Fruit fly (Drosophila melanogaster) whole organism, wandering third instar larva: ENCODE data around the gene Irc.

Experiments
- Abd-B ChIP-seq: fragments of >200 bp; optimal IDR thresholded peaks from 2 replicates; lab custom pipeline; 2017; ENCODE audit warnings: missing biosample characterization, missing genetic modification characterization
- CG9705 ChIP-seq: fragments of 200-800 bp; sonication (Bioruptor generic); optimal IDR thresholded peaks from 2 replicates; lab custom pipeline; 2018; ENCODE audit warnings: missing biosample characterization, mild to moderate bottlenecking, missing genetic modification characterization
- CrebA ChIP-seq: fragments of 200-800 bp; sonication (Bioruptor generic); optimal IDR thresholded peaks from 2 replicates; lab custom pipeline; 2016; ENCODE audit warnings: missing biosample characterization, mild to moderate bottlenecking, missing genetic modification characterization, borderline replicate concordance
- Dfd ChIP-seq: fragments of >200 bp; optimal IDR thresholded peaks from 2 replicates; lab custom pipeline; 2017; ENCODE audit warnings: missing biosample characterization, missing genetic modification characterization
- Dif ChIP-seq: fragments of 200-275, 200-300 bp; sonication (Bioruptor generic); optimal IDR thresholded peaks from 2 replicates; lab custom pipeline; 2018; ENCODE audit warnings: missing biosample characterization, missing genetic modification characterization; ENCODE audit not compliant: partially characterized antibody
- GATAd ChIP-seq: sonication (Bioruptor generic); optimal IDR thresholded peaks from 2 replicates; lab custom pipeline; 2016; ENCODE audit warnings: missing biosample characterization, missing genetic modification characterization
- HLH106 ChIP-seq: fragments of 200-800 bp; optimal IDR thresholded peaks from 3 replicates; lab custom pipeline; 2019; ENCODE audit warnings: missing biosample characterization, mild to moderate bottlenecking, missing genetic modification characterization, moderate library complexity
- Hnf4 ChIP-seq: fragments of 200-800 bp; sonication (Bioruptor generic); optimal IDR thresholded peaks from 2 replicates; lab custom pipeline; 2016; ENCODE audit warnings: missing biosample characterization, mild to moderate bottlenecking, missing genetic modification characterization
- Hr78 ChIP-seq: fragments of >200 bp; optimal IDR thresholded peaks from 2 replicates; lab custom pipeline; 2017; ENCODE audit warnings: missing biosample characterization, missing genetic modification characterization
- Hr83 ChIP-seq: fragments of 200-300 bp; sonication (Bioruptor generic); optimal IDR thresholded peaks from 2 replicates; lab custom pipeline; 2016; ENCODE audit warnings: missing biosample characterization, mild to moderate bottlenecking, missing genetic modification characterization, moderate library complexity; ENCODE audit not compliant: poor library complexity, severe bottlenecking
- Jra ChIP-seq: sonication (Bioruptor generic); optimal IDR thresholded peaks from 2 replicates; lab custom pipeline; 2016; ENCODE audit warnings: missing biosample characterization, missing genetic modification characterization
- Mio ChIP-seq: sonication (Bioruptor generic); optimal IDR thresholded peaks from 2 replicates; lab custom pipeline; 2016; ENCODE audit warnings: missing biosample characterization, missing genetic modification characterization
- Myc ChIP-seq: fragments of >200 bp; optimal IDR thresholded peaks from 2 replicates; lab custom pipeline; 2017
- N ChIP-seq: fragments of >200 bp; optimal IDR thresholded peaks from 2 replicates; lab custom pipeline; 2018; ENCODE audit warnings: missing biosample characterization, missing external identifiers, missing genetic modification characterization
- OdsH ChIP-seq: fragments of 200-800 bp; sonication (Bioruptor generic); optimal IDR thresholded peaks from 2 replicates; lab custom pipeline; 2016; ENCODE audit warnings: missing biosample characterization, mild to moderate bottlenecking, missing genetic modification characterization
- Rel ChIP-seq, 2 experiments: fragments of 200-800 bp; sonication (Bioruptor generic) in 1 of 2; optimal IDR thresholded peaks; 2 replicates in 1 of 2; 3 replicates in 1 of 2; lab custom pipeline; 2016 to 2019; ENCODE audit warnings: mild to moderate bottlenecking in 2 of 2, missing biosample characterization in 2 of 2, missing genetic modification characterization in 2 of 2, moderate library complexity in 1 of 2
- Sp1 ChIP-seq: fragments of 200-800 bp; sonication (Bioruptor generic); optimal IDR thresholded peaks from 3 replicates; lab custom pipeline; 2019; ENCODE audit warnings: missing biosample characterization, mild to moderate bottlenecking, missing genetic modification characterization, moderate library complexity
- br ChIP-seq: fragments of 200-800 bp; sonication (Bioruptor generic); optimal IDR thresholded peaks from 2 replicates; lab custom pipeline; 2016; ENCODE audit warnings: missing biosample characterization, missing genetic modification characterization
- dl ChIP-seq, 2 experiments: fragments of 175-275, 200-275 bp in 1 of 2; fragments of 200-275 bp in 1 of 2; sonication (Bioruptor generic); optimal IDR thresholded peaks; lab custom pipeline; 2018; ENCODE audit warnings: mild to moderate bottlenecking in 2 of 2, missing biosample characterization in 2 of 2, missing genetic modification characterization in 2 of 2, moderate library complexity in 2 of 2; ENCODE audit not compliant: partially characterized antibody in 2 of 2, insufficient read depth in 1 of 2
- dmrt93B ChIP-seq: fragments of 200-800 bp; sonication (Bioruptor generic); optimal IDR thresholded peaks from 2 replicates; lab custom pipeline; 2018; ENCODE audit warnings: missing biosample characterization, mild to moderate bottlenecking, missing genetic modification characterization
- dsf ChIP-seq: sonication (Bioruptor generic); optimal IDR thresholded peaks from 2 replicates; lab custom pipeline; 2016; ENCODE audit warnings: missing biosample characterization, missing genetic modification characterization, borderline replicate concordance
- ey ChIP-seq: fragments of 200-800 bp; sonication (Bioruptor generic); optimal IDR thresholded peaks from 2 replicates; lab custom pipeline; 2016; ENCODE audit warnings: missing biosample characterization, missing genetic modification characterization
- foxo ChIP-seq, 2 experiments: fragments of 200-800 bp; sonication (Bioruptor generic); optimal IDR thresholded peaks; 2 replicates in 1 of 2; 3 replicates in 1 of 2; lab custom pipeline; 2016 to 2017; ENCODE audit warnings: missing biosample characterization in 2 of 2, missing genetic modification characterization in 2 of 2
- fru ChIP-seq: fragments of 200-800 bp; sonication (Bioruptor generic); optimal IDR thresholded peaks from 3 replicates; lab custom pipeline; 2016; ENCODE audit warnings: missing biosample characterization, mild to moderate bottlenecking, missing genetic modification characterization
- h ChIP-seq: fragments of 200-800 bp; sonication (Bioruptor generic); optimal IDR thresholded peaks from 3 replicates; lab custom pipeline; 2016; ENCODE audit warnings: missing biosample characterization, mild to moderate bottlenecking, missing genetic modification characterization
- lola ChIP-seq: fragments of >200 bp; optimal IDR thresholded peaks from 2 replicates; lab custom pipeline; 2017; ENCODE audit warnings: missing biosample characterization, missing genetic modification characterization
- pan ChIP-seq: fragments of >200 bp; optimal IDR thresholded peaks from 2 replicates; lab custom pipeline; 2017
- psq ChIP-seq: fragments of 200-800 bp; sonication (Bioruptor generic); optimal IDR thresholded peaks from 3 replicates; lab custom pipeline; 2017; ENCODE audit warnings: missing biosample characterization, mild to moderate bottlenecking, missing genetic modification characterization, moderate library complexity
- sage ChIP-seq: fragments of 200-800 bp; sonication (Bioruptor generic); optimal IDR thresholded peaks from 2 replicates; lab custom pipeline; 2016; ENCODE audit warnings: missing biosample characterization, mild to moderate bottlenecking, missing genetic modification characterization
- sv ChIP-seq: fragments of 200-800 bp; sonication (Bioruptor generic); optimal IDR thresholded peaks from 3 replicates; lab custom pipeline; 2016; ENCODE audit warnings: missing biosample characterization, missing genetic modification characterization
- tai ChIP-seq: sonication (Bioruptor generic); optimal IDR thresholded peaks from 2 replicates; lab custom pipeline; 2016; ENCODE audit warnings: missing biosample characterization, missing genetic modification characterization
- woc ChIP-seq: sonication (Bioruptor generic); optimal IDR thresholded peaks from 2 replicates; lab custom pipeline; 2016; ENCODE audit warnings: missing biosample characterization, mild to moderate bottlenecking, missing genetic modification characterization

Gene Irc

DNA sequence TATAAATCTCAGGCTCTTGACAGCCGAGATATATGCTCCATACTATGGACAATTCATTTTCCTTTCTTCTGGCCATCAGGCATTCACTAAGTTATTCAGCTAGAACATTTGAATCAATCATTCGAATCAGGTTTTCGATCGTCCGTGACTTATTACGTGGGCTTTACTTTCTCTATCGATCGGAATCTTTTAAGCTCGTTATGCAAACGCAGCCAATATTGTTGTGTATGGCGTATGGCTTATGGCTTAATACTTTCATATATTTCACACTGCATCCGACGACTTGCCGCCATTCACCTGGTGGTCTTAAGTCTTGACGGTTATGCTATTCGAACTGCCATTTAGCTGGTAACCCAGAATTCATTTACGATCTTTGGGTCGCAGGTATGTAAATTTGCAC, 13.5 kb downstream of the Irc start:
- TF ChIP-seq Hr78 (GFP tag; lab: Kevin White, UChicago) (no peak), dmrt93B (no peak), woc (no peak), psq (no peak), N (GFP tag; lab: Kevin White, UChicago) (no peak), Mio (no peak), GATAd (GFP tag; lab: Kevin White, UChicago) (no peak), Dfd (GFP tag; lab: Kevin White, UChicago) (no peak), Dif (GFP tag; lab: Kevin White, UChicago) (no peak), Hr83 (GFP tag; lab: Kevin White, UChicago) (no peak), Jra (GFP tag; lab: Kevin White, UChicago) (no peak), Myc (lab: Kevin White, UChicago) (no peak), CG9705 (no peak), OdsH (GFP tag; lab: Kevin White, UChicago) (no peak), Hnf4 (GFP tag; lab: Kevin White, UChicago) (no peak), Abd-B (GFP tag; lab: Kevin White, UChicago) (no peak), Rel (GFP tag; optimal IDR thresholded peaks at IDR 0.05; lab: Kevin White, UChicago) (no peak), Rel (tag; optimal IDR thresholded peaks at IDR 0.05; lab: Kevin White, UChicago) (no peak), sage (GFP tag; lab: Kevin White, UChicago) (no peak), dsf (GFP tag; lab: Kevin White, UChicago) (no peak), lola (no peak)
- TF ChIP-seq, all 38 proteins: peak for 0

dm6 chr3R:17018902-17019527, 16.3 kb downstream of the Irc start:
- TF ChIP-seq sage (GFP tag; lab: Kevin White, UChicago): no peak
- no peak for TF ChIP-seq br (GFP tag; lab: Kevin White, UChicago)
- TF ChIP-seq Rel (GFP tag; optimal IDR thresholded peaks at IDR 0.05; lab: Kevin White, UChicago): no peak
- peak; percentile 39 for TF ChIP-seq Rel (tag; optimal IDR thresholded peaks at IDR 0.05; lab: Kevin White, UChicago)
- no peak for TF ChIP-seq dsf (GFP tag; lab: Kevin White, UChicago)
- TF ChIP-seq fru: no peak
- TF ChIP-seq CG9705: no peak
- no peak for TF ChIP-seq dl (GFP tag; optimal IDR thresholded peaks at IDR 0.05; lab: Kevin White, UChicago; ENCODE audit: insufficient read depth in 1 of 2, partially characterized antibody in 2 of 2)

- TF ChIP-seq OdsH (GFP tag; lab: Kevin White, UChicago) (peak; percentile 53), Hr83 (GFP tag; lab: Kevin White, UChicago) (peak; percentile 46), dmrt93B (peak; percentile 63), foxo (GFP tag; optimal IDR thresholded peaks at IDR 0.05; lab: Kevin White, UChicago) (peak in 1 of 2 experiments; percentile 37), h (GFP tag; lab: Kevin White, UChicago) (peak; percentile 57), tai (GFP tag; lab: Kevin White, UChicago) (no peak), CrebA (GFP tag; lab: Kevin White, UChicago) (peak; percentile 32), dsf (GFP tag; lab: Kevin White, UChicago) (no peak), Abd-B (GFP tag; lab: Kevin White, UChicago) (no peak), HLH106 (tag; lab: Kevin White, UChicago) (peak; percentile 54), sv (GFP tag; lab: Kevin White, UChicago) (peak; percentile 15), CG9705 (peak; percentile 65), Hnf4 (GFP tag; lab: Kevin White, UChicago) (peak; percentile 38), sage (GFP tag; lab: Kevin White, UChicago) (peak; percentile 34), pan (lab: Kevin White, UChicago) (no peak), Sp1 (GFP tag; lab: Kevin White, UChicago) (peak; percentile 66), br (GFP tag; lab: Kevin White, UChicago) (peak; percentile 29)
Observed at dm6 chr3R:17020956-17021355, 18.3 kb downstream of the Irc start, which contains the start of gene Adsl. Gene Adsl, minus strand, starts transcription at chr3R:17021120.

DNA sequence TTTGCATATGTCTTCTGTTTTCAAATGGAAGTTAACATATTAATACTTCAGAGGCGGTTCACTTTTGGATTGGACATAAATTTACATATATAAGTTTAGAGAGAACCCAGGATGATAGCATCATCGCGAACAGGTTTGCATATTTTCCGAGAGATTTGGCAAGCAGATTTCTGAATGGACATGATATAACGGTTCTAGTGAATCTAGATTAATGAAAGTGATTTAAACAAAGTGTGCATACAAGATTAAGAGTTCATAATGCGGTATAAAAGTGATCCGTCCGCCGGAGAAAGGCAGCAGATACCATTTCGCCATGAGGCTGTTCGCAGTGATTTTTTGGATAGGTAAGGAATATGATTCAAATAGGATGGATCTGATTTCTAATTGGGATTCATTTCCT, 25.7 kb downstream of the Irc start, which contains the start of gene CG5225:
Gene CG5225 (plus strand): TSS at position 301 of the 400 bp plus-strand sequence.
- TF ChIP-seq Myc (lab: Kevin White, UChicago) (no peak), tai (GFP tag; lab: Kevin White, UChicago) (no peak), foxo (GFP tag; optimal IDR thresholded peaks at IDR 0.05; lab: Kevin White, UChicago) (no peak), pan (lab: Kevin White, UChicago) (no peak), Jra (GFP tag; lab: Kevin White, UChicago) (no peak), Sp1 (GFP tag; lab: Kevin White, UChicago) (no peak), ey (GFP tag; lab: Kevin White, UChicago) (no peak), GATAd (GFP tag; lab: Kevin White, UChicago) (no peak), br (GFP tag; lab: Kevin White, UChicago) (no peak), psq (no peak)
